Worm (Caenorhabditis elegans) whole organism, L2 larva: ENCODE measurements around the gene tatn-1.

Experiments used
- dmd-4 ChIP-seq: sonication (generic microtip); optimal IDR thresholded peaks from 2 replicates; lab custom pipeline; 2017; ENCODE audit warnings: missing biosample characterization, missing genetic modification characterization
- elt-1 ChIP-seq: fragments of 150-350 bp; optimal IDR thresholded peaks from 2 replicates; lab custom pipeline; 2014; ENCODE audit warnings: missing biosample characterization, missing genetic modification characterization
- elt-3 ChIP-seq: sonication (generic microtip); optimal IDR thresholded peaks from 2 replicates; lab custom pipeline; 2017; ENCODE audit warnings: missing biosample characterization, missing genetic modification characterization
- nhr-6 ChIP-seq: fragments of 150-350 bp; optimal IDR thresholded peaks from 2 replicates; lab custom pipeline; 2014; ENCODE audit warnings: missing biosample characterization, missing genetic modification characterization

DNA sequence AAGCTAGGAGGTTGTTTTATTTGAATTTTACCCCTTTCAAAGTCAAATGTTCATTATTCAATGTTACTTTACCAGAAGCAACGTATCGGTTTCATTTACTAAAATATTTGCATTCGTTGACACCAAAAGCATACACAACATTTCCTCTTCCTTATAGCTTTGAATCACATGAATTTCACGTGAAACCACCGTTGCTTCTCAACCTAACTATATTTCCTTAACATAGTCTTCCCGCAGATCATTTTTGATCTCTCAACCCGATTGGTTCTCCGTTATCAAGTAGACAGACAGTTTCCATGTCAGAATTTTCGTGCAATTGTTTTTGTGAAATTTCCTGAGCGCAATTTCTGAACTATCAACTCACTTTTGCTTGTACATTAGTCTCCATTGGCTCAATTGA, 19.1 kb downstream of the tatn-1 start:
- TF ChIP-seq elt-3 (tag; lab: Kevin White, UChicago) = no peak
- no peak for TF ChIP-seq nhr-6 (tag; lab: Kevin White, UChicago)
- TF ChIP-seq elt-1 = no peak
- TF ChIP-seq dmd-4 (tag; lab: Kevin White, UChicago) = no peak
